Fruit fly (Drosophila melanogaster) whole organism, adult: ENCODE measurements around the gene CG17292.

Source experiments
- CG12768 ChIP-seq: fragments of 200-800 bp; sonication (Bioruptor generic); optimal IDR thresholded peaks from 2 replicates; lab custom pipeline; 2017; ENCODE audit warnings: missing biosample characterization, missing genetic modification characterization, mild to moderate bottlenecking, moderate library complexity, missing genetic modification reagents
- CG14711 ChIP-seq: fragments of 200-800 bp; sonication (Bioruptor generic); optimal IDR thresholded peaks from 2 replicates; lab custom pipeline; 2018; ENCODE audit warnings: missing biosample characterization, mild to moderate bottlenecking, missing genetic modification characterization, moderate library complexity
- CG1620 ChIP-seq: fragments of 200-800 bp; sonication (Bioruptor generic); optimal IDR thresholded peaks from 2 replicates; lab custom pipeline; 2016; ENCODE audit warnings: missing biosample characterization, missing genetic modification characterization
- CG7045 ChIP-seq: fragments of 200-800 bp; sonication (Bioruptor generic); optimal IDR thresholded peaks from 2 replicates; lab custom pipeline; 2017; ENCODE audit warnings: missing biosample characterization, mild to moderate bottlenecking, missing genetic modification characterization
- CG7101 ChIP-seq: fragments of 200-800 bp; sonication (Bioruptor generic); optimal IDR thresholded peaks from 2 replicates; lab custom pipeline; 2018; ENCODE audit warnings: missing biosample characterization, mild to moderate bottlenecking, missing genetic modification characterization, moderate library complexity
- Clk ChIP-seq: fragments of 200-800 bp; sonication (Bioruptor generic); optimal IDR thresholded peaks from 2 replicates; lab custom pipeline; 2017; ENCODE audit warnings: missing biosample characterization, missing genetic modification characterization
- Crg-1 ChIP-seq: fragments of 200-800 bp; sonication (Bioruptor generic); optimal IDR thresholded peaks from 2 replicates; lab custom pipeline; 2016; ENCODE audit warnings: missing biosample characterization, missing genetic modification characterization
- Hr96 ChIP-seq: fragments of 200-800 bp; sonication (Bioruptor generic); optimal IDR thresholded peaks from 2 replicates; lab custom pipeline; 2016; ENCODE audit warnings: missing biosample characterization, missing genetic modification characterization
- cnc ChIP-seq, 2 experiments: fragments of >200 bp; optimal IDR thresholded peaks; 2 replicates each; lab custom pipeline; 2017
- kay ChIP-seq: fragments of 200-800 bp; sonication (Bioruptor generic); peaks from one replicate; lab custom pipeline; 2016; ENCODE audit warnings: missing biosample characterization, missing genetic modification characterization, borderline replicate concordance
- ovo ChIP-seq: fragments of 200-800 bp; sonication (Bioruptor generic); optimal IDR thresholded peaks from 2 replicates; lab custom pipeline; 2016; ENCODE audit warnings: missing biosample characterization, missing genetic modification characterization
- pad ChIP-seq: fragments of 200-800 bp; sonication (Bioruptor generic); optimal IDR thresholded peaks from 3 replicates; lab custom pipeline; 2017; ENCODE audit warnings: missing biosample characterization, missing genetic modification characterization, mild to moderate bottlenecking, moderate library complexity, missing genetic modification reagents

DNA sequence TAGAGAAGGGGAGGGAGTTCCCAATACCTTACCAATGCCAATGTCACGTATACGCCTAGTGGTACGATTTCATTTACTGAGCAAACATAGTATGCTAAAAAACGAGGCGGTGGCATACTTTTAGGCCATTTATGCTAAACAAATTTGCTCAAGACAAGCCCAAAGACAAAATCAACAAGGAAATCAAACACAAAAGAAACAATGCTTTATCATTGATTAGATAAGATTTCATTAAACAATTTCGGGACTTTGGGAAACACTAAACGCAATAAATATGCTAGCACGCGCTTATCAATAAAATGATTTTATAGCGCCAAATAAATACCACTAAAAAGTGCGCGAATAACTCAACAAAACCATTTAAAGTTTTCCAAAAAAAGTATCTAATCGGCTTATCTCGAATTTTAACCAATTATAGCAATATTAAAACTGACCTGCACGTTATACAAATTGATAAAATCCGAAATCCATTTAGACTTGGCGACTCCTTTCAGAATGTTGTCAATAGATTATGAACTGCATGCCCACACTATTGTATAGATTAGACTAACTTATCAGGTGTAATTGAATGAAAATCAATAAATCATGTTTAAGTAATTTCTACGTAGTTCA is 19.6 kb upstream of the CG17292 start:
- TF ChIP-seq CG7101 (tag; lab: Kevin White, UChicago) = no peak
- peak; percentile 56 for TF ChIP-seq kay
- TF ChIP-seq CG7045 (GFP tag; lab: Kevin White, UChicago) = no peak
- TF ChIP-seq CG14711 = no peak
- TF ChIP-seq Hr96 (GFP tag; lab: Kevin White, UChicago) = no peak
- no peak for TF ChIP-seq ovo
- no peak for TF ChIP-seq Clk (GFP tag; lab: Kevin White, UChicago)
- no peak for TF ChIP-seq Crg-1 (GFP tag; lab: Kevin White, UChicago)
- TF ChIP-seq pad (GFP tag; lab: Kevin White, UChicago) = no peak
- no peak for TF ChIP-seq CG1620 (GFP tag; lab: Kevin White, UChicago)
- no peak for TF ChIP-seq cnc (optimal IDR thresholded peaks at IDR 0.05; lab: Kevin White, UChicago)
- TF ChIP-seq CG12768 = no peak
